Fruit fly (Drosophila melanogaster): ENCODE measurements around the gene CG6656.

The CG6656 gene

DNA sequence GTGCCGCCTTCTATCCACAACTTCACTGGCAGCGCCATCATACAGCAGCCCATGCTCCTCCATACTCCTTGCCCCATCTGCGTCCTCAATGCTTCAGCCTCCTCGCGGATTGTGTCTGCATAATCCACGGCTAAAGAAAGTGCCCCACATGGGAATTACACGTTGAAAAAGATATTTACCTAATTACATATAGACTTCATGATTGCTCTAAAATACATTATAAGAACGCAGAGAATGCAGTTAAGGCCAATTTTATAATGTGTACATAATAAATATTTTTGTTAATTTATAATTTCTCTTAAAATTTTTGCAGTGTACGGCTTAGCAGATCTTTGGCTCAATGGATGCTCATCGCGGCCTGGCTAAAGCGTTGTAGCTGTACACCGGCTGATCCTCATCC is 30.5 kb downstream of the CG6656 start (continued):
- TF ChIP-seq lz (GFP tag; optimal IDR thresholded peaks at IDR 0.05): peak; percentile 64
- TF ChIP-seq Gug (GFP tag; IDR thresholded peaks at IDR 0.05): peak; percentile 88
- peak; percentile 72 for TF ChIP-seq Sox102F (GFP tag; optimal IDR thresholded peaks at IDR 0.05)
- peak; percentile 90 for TF ChIP-seq CG10631 (GFP tag; optimal IDR thresholded peaks at IDR 0.05)
- peak; percentile 87 for TF ChIP-seq CG4318 (GFP tag; optimal IDR thresholded peaks at IDR 0.05)
- peak; percentile 30 for TF ChIP-seq Ets21C (GFP tag; optimal IDR thresholded peaks at IDR 0.05)
- peak; percentile 46 for TF ChIP-seq Blimp-1 (GFP tag; optimal IDR thresholded peaks at IDR 0.05)
- peak; percentile 57 for TF ChIP-seq CG8319 (GFP tag; optimal IDR thresholded peaks at IDR 0.05)
- TF ChIP-seq fkh (GFP tag; optimal IDR thresholded peaks at IDR 0.05): no peak
- peak; percentile 81 for TF ChIP-seq CG9139 (GFP tag; optimal IDR thresholded peaks at IDR 0.05)
- TF ChIP-seq CG32006 (GFP tag; optimal IDR thresholded peaks at IDR 0.05): peak; percentile 95
- TF ChIP-seq Sox14 (GFP tag; optimal IDR thresholded peaks at IDR 0.05): peak; percentile 82
- TF ChIP-seq spab (GFP tag; optimal IDR thresholded peaks at IDR 0.05): peak; percentile 89
- peak; percentile 80 for TF ChIP-seq CG34406 (GFP tag; optimal IDR thresholded peaks at IDR 0.05)
- TF ChIP-seq Eip93F (GFP tag; optimal IDR thresholded peaks at IDR 0.05): no peak
- TF ChIP-seq ss (GFP tag; optimal IDR thresholded peaks at IDR 0.05): peak; percentile 73 to 89
- peak; percentile 96 for TF ChIP-seq Eip78C (GFP tag)
- peak; percentile 89 for TF ChIP-seq CG3032 (tag; optimal IDR thresholded peaks at IDR 0.05)
- peak; percentile 60 for TF ChIP-seq cyc (GFP tag; optimal IDR thresholded peaks at IDR 0.05)
- TF ChIP-seq fd59A (GFP tag; optimal IDR thresholded peaks at IDR 0.05): peak; percentile 83
- TF ChIP-seq Ets96B (tag; optimal IDR thresholded peaks at IDR 0.05): peak; percentile 91
- TF ChIP-seq dac (GFP tag; optimal IDR thresholded peaks at IDR 0.05): peak; percentile 76
- TF ChIP-seq eg (GFP tag; IDR thresholded peaks at IDR 0.05): peak; percentile 90
- TF ChIP-seq fd85E (GFP tag; optimal IDR thresholded peaks at IDR 0.05): no peak
- peak; percentile 79 for TF ChIP-seq esn (GFP tag; optimal IDR thresholded peaks at IDR 0.05)
- peak; percentile 85 for TF ChIP-seq acj6 (GFP tag; optimal IDR thresholded peaks at IDR 0.05)
- TF ChIP-seq CG15336 (GFP tag; IDR thresholded peaks at IDR 0.05): peak; percentile 92
- peak; percentile 84 for TF ChIP-seq Eip75B (GFP tag; optimal IDR thresholded peaks at IDR 0.05)
- peak; percentile 78 for TF ChIP-seq Met (GFP tag; optimal IDR thresholded peaks at IDR 0.05)

DNA sequence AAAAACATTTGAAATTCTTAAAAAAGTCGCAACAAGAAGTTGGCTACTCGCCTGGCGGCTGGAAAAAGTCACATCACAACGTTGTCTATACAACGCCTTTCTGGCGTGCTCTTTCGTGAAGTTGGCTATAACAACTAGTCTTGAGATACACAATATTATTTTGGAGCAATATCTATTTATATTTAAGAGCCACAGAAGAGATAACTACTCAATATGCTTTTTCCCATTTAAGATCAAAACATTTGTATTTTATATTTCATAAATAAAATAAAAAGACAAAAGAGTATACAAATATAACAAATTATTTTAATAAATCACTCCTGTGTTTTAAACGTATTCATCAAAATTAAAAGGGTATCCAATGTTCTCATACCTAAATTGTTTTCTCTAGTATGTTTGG is 31.8 kb downstream of the CG6656 start:
- no peak for TF ChIP-seq Eip75B (GFP tag; optimal IDR thresholded peaks at IDR 0.05)
- peak; percentile 10 for TF ChIP-seq achi (GFP tag; optimal IDR thresholded peaks at IDR 0.05)
- TF ChIP-seq CG9139 (GFP tag; optimal IDR thresholded peaks at IDR 0.05): no peak
- no peak for TF ChIP-seq CG6808 (GFP tag; optimal IDR thresholded peaks at IDR 0.05)
- TF ChIP-seq Eip78C (GFP tag): peak; percentile 33
- peak in 1 of 2 experiments; percentile 23 for TF ChIP-seq salr (GFP tag; optimal IDR thresholded peaks at IDR 0.05)
- no peak for TF ChIP-seq acj6 (GFP tag; optimal IDR thresholded peaks at IDR 0.05)
- TF ChIP-seq ss (GFP tag; optimal IDR thresholded peaks at IDR 0.05): no peak
- no peak for TF ChIP-seq spab (GFP tag; optimal IDR thresholded peaks at IDR 0.05)
- no peak for TF ChIP-seq eg (GFP tag; IDR thresholded peaks at IDR 0.05)
- no peak for TF ChIP-seq pdm3 (GFP tag; optimal IDR thresholded peaks at IDR 0.05)
- peak; percentile 52 for TF ChIP-seq CG32006 (GFP tag; optimal IDR thresholded peaks at IDR 0.05)
- peak; percentile 6 for TF ChIP-seq CG10631 (GFP tag; optimal IDR thresholded peaks at IDR 0.05)
- TF ChIP-seq CG8119 (GFP tag; IDR thresholded peaks at IDR 0.05): peak; percentile 46; the same call in 2 of the 3 replicates

DNA sequence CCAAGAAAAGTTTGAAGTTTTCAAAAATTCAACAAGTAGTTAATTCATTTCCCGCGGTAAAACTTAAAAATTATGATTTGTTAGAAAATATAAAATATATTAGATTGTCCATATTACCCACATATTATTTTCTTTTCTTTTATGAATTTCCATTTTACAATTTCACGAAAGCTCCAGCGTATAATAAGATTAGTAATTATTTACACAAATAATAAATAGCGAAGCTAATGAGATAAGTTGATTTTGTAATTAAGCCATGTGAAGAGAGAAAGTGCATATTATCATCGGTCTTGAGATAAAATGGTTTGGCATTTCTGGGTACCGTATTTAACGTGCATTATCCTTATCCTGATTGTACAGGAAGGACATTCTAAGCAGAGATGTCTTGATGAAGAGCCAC is 36.4 kb downstream of the CG6656 start, which contains the start of gene Qsox3:
Gene Qsox3, plus strand, starts transcription at position 301 of the 400 bp plus-strand sequence.
- no peak for TF ChIP-seq CG7368 (GFP tag; optimal IDR thresholded peaks at IDR 0.05)
- TF ChIP-seq vri (GFP tag; optimal IDR thresholded peaks at IDR 0.05): no peak
- no peak for TF ChIP-seq Sox14 (GFP tag; optimal IDR thresholded peaks at IDR 0.05)
- TF ChIP-seq CG11294 (GFP tag; IDR thresholded peaks at IDR 0.05): no peak
- TF ChIP-seq ss (GFP tag; optimal IDR thresholded peaks at IDR 0.05): no peak
- TF ChIP-seq cyc (GFP tag; optimal IDR thresholded peaks at IDR 0.05): no peak
- TF ChIP-seq CG8119 (GFP tag; IDR thresholded peaks at IDR 0.05): no peak
- no peak for TF ChIP-seq CG10669 (GFP tag; optimal IDR thresholded peaks at IDR 0.05)
- no peak for TF ChIP-seq Eip93F (GFP tag; optimal IDR thresholded peaks at IDR 0.05)
- TF ChIP-seq Hr38 (GFP tag; optimal IDR thresholded peaks at IDR 0.05): no peak
- TF ChIP-seq OdsH (GFP tag; optimal IDR thresholded peaks at IDR 0.05): no peak
- no peak for TF ChIP-seq spab (GFP tag; optimal IDR thresholded peaks at IDR 0.05)
- no peak for TF ChIP-seq CG16779 (tag; optimal IDR thresholded peaks at IDR 0.05)
- TF ChIP-seq pdm3 (GFP tag; optimal IDR thresholded peaks at IDR 0.05): no peak
- no peak for TF ChIP-seq dsx (GFP tag; optimal IDR thresholded peaks at IDR 0.05; ENCODE audit: poor library complexity, severe bottlenecking)
- TF ChIP-seq CG8319 (GFP tag; optimal IDR thresholded peaks at IDR 0.05): no peak
- TF ChIP-seq fd59A (GFP tag; optimal IDR thresholded peaks at IDR 0.05): no peak
- TF ChIP-seq CG6854 (GFP tag; optimal IDR thresholded peaks at IDR 0.05): no peak
- TF ChIP-seq Gug (GFP tag; IDR thresholded peaks at IDR 0.05): no peak
